Fruit fly (Drosophila melanogaster) whole organism, wandering third instar larva: ENCODE results near the gene CG14153.

ENCODE experiments used
- Abd-B ChIP-seq: fragments of >200 bp; optimal IDR thresholded peaks from 2 replicates; lab custom pipeline; 2017; ENCODE audit warnings: missing biosample characterization, missing genetic modification characterization
- CG32264 ChIP-seq: fragments of 200-800 bp; sonication (Bioruptor generic); optimal IDR thresholded peaks from 2 replicates; lab custom pipeline; 2016; ENCODE audit warnings: missing biosample characterization, missing genetic modification characterization
- CG9705 ChIP-seq: fragments of 200-800 bp; sonication (Bioruptor generic); optimal IDR thresholded peaks from 2 replicates; lab custom pipeline; 2018; ENCODE audit warnings: missing biosample characterization, mild to moderate bottlenecking, missing genetic modification characterization
- CrebA ChIP-seq: fragments of 200-800 bp; sonication (Bioruptor generic); optimal IDR thresholded peaks from 2 replicates; lab custom pipeline; 2016; ENCODE audit warnings: missing biosample characterization, mild to moderate bottlenecking, missing genetic modification characterization, borderline replicate concordance
- Dfd ChIP-seq: fragments of >200 bp; optimal IDR thresholded peaks from 2 replicates; lab custom pipeline; 2017; ENCODE audit warnings: missing biosample characterization, missing genetic modification characterization
- Dif ChIP-seq: fragments of 200-275, 200-300 bp; sonication (Bioruptor generic); optimal IDR thresholded peaks from 2 replicates; lab custom pipeline; 2018; ENCODE audit warnings: missing biosample characterization, missing genetic modification characterization; ENCODE audit not compliant: partially characterized antibody
- GATAd ChIP-seq: sonication (Bioruptor generic); optimal IDR thresholded peaks from 2 replicates; lab custom pipeline; 2016; ENCODE audit warnings: missing biosample characterization, missing genetic modification characterization
- HLH106 ChIP-seq: fragments of 200-800 bp; optimal IDR thresholded peaks from 3 replicates; lab custom pipeline; 2019; ENCODE audit warnings: missing biosample characterization, mild to moderate bottlenecking, missing genetic modification characterization, moderate library complexity
- Hnf4 ChIP-seq: fragments of 200-800 bp; sonication (Bioruptor generic); optimal IDR thresholded peaks from 2 replicates; lab custom pipeline; 2016; ENCODE audit warnings: missing biosample characterization, mild to moderate bottlenecking, missing genetic modification characterization
- Hr78 ChIP-seq: fragments of >200 bp; optimal IDR thresholded peaks from 2 replicates; lab custom pipeline; 2017; ENCODE audit warnings: missing biosample characterization, missing genetic modification characterization
- Hr83 ChIP-seq: fragments of 200-300 bp; sonication (Bioruptor generic); optimal IDR thresholded peaks from 2 replicates; lab custom pipeline; 2016; ENCODE audit warnings: missing biosample characterization, mild to moderate bottlenecking, missing genetic modification characterization, moderate library complexity; ENCODE audit not compliant: poor library complexity, severe bottlenecking
- Jra ChIP-seq: sonication (Bioruptor generic); optimal IDR thresholded peaks from 2 replicates; lab custom pipeline; 2016; ENCODE audit warnings: missing biosample characterization, missing genetic modification characterization
- Mio ChIP-seq: sonication (Bioruptor generic); optimal IDR thresholded peaks from 2 replicates; lab custom pipeline; 2016; ENCODE audit warnings: missing biosample characterization, missing genetic modification characterization
- Myc ChIP-seq: fragments of >200 bp; optimal IDR thresholded peaks from 2 replicates; lab custom pipeline; 2017
- N ChIP-seq: fragments of >200 bp; optimal IDR thresholded peaks from 2 replicates; lab custom pipeline; 2018; ENCODE audit warnings: missing biosample characterization, missing external identifiers, missing genetic modification characterization
- OdsH ChIP-seq: fragments of 200-800 bp; sonication (Bioruptor generic); optimal IDR thresholded peaks from 2 replicates; lab custom pipeline; 2016; ENCODE audit warnings: missing biosample characterization, mild to moderate bottlenecking, missing genetic modification characterization
- Rel ChIP-seq, 2 experiments: fragments of 200-800 bp; sonication (Bioruptor generic) in 1 of 2; optimal IDR thresholded peaks; 2 replicates in 1 of 2; 3 replicates in 1 of 2; lab custom pipeline; 2016 to 2019; ENCODE audit warnings: mild to moderate bottlenecking in 2 of 2, missing biosample characterization in 2 of 2, missing genetic modification characterization in 2 of 2, moderate library complexity in 1 of 2
- Sp1 ChIP-seq: fragments of 200-800 bp; sonication (Bioruptor generic); optimal IDR thresholded peaks from 3 replicates; lab custom pipeline; 2019; ENCODE audit warnings: missing biosample characterization, mild to moderate bottlenecking, missing genetic modification characterization, moderate library complexity
- Vsx2 ChIP-seq: fragments of 200-300, 225-300 bp; sonication (Bioruptor generic); optimal IDR thresholded peaks from 2 replicates; lab custom pipeline; 2018; ENCODE audit warnings: missing biosample characterization, missing genetic modification characterization; ENCODE audit not compliant: partially characterized antibody
- br ChIP-seq: fragments of 200-800 bp; sonication (Bioruptor generic); optimal IDR thresholded peaks from 2 replicates; lab custom pipeline; 2016; ENCODE audit warnings: missing biosample characterization, missing genetic modification characterization
- brk ChIP-seq: fragments of 200-800 bp; sonication (Bioruptor generic); optimal IDR thresholded peaks from 2 replicates; lab custom pipeline; 2016; ENCODE audit warnings: missing biosample characterization, mild to moderate bottlenecking, missing genetic modification characterization
- dl ChIP-seq, 2 experiments: fragments of 175-275, 200-275 bp in 1 of 2; fragments of 200-275 bp in 1 of 2; sonication (Bioruptor generic); optimal IDR thresholded peaks; lab custom pipeline; 2018; ENCODE audit warnings: mild to moderate bottlenecking in 2 of 2, missing biosample characterization in 2 of 2, missing genetic modification characterization in 2 of 2, moderate library complexity in 2 of 2; ENCODE audit not compliant: partially characterized antibody in 2 of 2, insufficient read depth in 1 of 2
- dmrt93B ChIP-seq: fragments of 200-800 bp; sonication (Bioruptor generic); optimal IDR thresholded peaks from 2 replicates; lab custom pipeline; 2018; ENCODE audit warnings: missing biosample characterization, mild to moderate bottlenecking, missing genetic modification characterization
- dsf ChIP-seq: sonication (Bioruptor generic); optimal IDR thresholded peaks from 2 replicates; lab custom pipeline; 2016; ENCODE audit warnings: missing biosample characterization, missing genetic modification characterization, borderline replicate concordance
- ey ChIP-seq: fragments of 200-800 bp; sonication (Bioruptor generic); optimal IDR thresholded peaks from 2 replicates; lab custom pipeline; 2016; ENCODE audit warnings: missing biosample characterization, missing genetic modification characterization
- foxo ChIP-seq, 2 experiments: fragments of 200-800 bp; sonication (Bioruptor generic); optimal IDR thresholded peaks; 2 replicates in 1 of 2; 3 replicates in 1 of 2; lab custom pipeline; 2016 to 2017; ENCODE audit warnings: missing biosample characterization in 2 of 2, missing genetic modification characterization in 2 of 2
- fru ChIP-seq: fragments of 200-800 bp; sonication (Bioruptor generic); optimal IDR thresholded peaks from 3 replicates; lab custom pipeline; 2016; ENCODE audit warnings: missing biosample characterization, mild to moderate bottlenecking, missing genetic modification characterization
- h ChIP-seq: fragments of 200-800 bp; sonication (Bioruptor generic); optimal IDR thresholded peaks from 3 replicates; lab custom pipeline; 2016; ENCODE audit warnings: missing biosample characterization, mild to moderate bottlenecking, missing genetic modification characterization
- jim ChIP-seq: fragments of 175-275, 200-325 bp; sonication (Bioruptor generic); optimal IDR thresholded peaks from 2 replicates; lab custom pipeline; 2016; ENCODE audit warnings: missing biosample characterization, mild to moderate bottlenecking, missing genetic modification characterization
- lola ChIP-seq: fragments of >200 bp; optimal IDR thresholded peaks from 2 replicates; lab custom pipeline; 2017; ENCODE audit warnings: missing biosample characterization, missing genetic modification characterization
- pan ChIP-seq: fragments of >200 bp; optimal IDR thresholded peaks from 2 replicates; lab custom pipeline; 2017
- psq ChIP-seq: fragments of 200-800 bp; sonication (Bioruptor generic); optimal IDR thresholded peaks from 3 replicates; lab custom pipeline; 2017; ENCODE audit warnings: missing biosample characterization, mild to moderate bottlenecking, missing genetic modification characterization, moderate library complexity
- rgr ChIP-seq: fragments of 200-800 bp; sonication (Bioruptor generic); optimal IDR thresholded peaks from 3 replicates; lab custom pipeline; 2016; ENCODE audit warnings: missing biosample characterization, mild to moderate bottlenecking, missing genetic modification characterization
- sage ChIP-seq: fragments of 200-800 bp; sonication (Bioruptor generic); optimal IDR thresholded peaks from 2 replicates; lab custom pipeline; 2016; ENCODE audit warnings: missing biosample characterization, mild to moderate bottlenecking, missing genetic modification characterization
- sv ChIP-seq: fragments of 200-800 bp; sonication (Bioruptor generic); optimal IDR thresholded peaks from 3 replicates; lab custom pipeline; 2016; ENCODE audit warnings: missing biosample characterization, missing genetic modification characterization
- tai ChIP-seq: sonication (Bioruptor generic); optimal IDR thresholded peaks from 2 replicates; lab custom pipeline; 2016; ENCODE audit warnings: missing biosample characterization, missing genetic modification characterization
- usp ChIP-seq: fragments of >200 bp; optimal IDR thresholded peaks from 2 replicates; lab custom pipeline; 2017; ENCODE audit warnings: missing biosample characterization, missing genetic modification characterization
- woc ChIP-seq: sonication (Bioruptor generic); optimal IDR thresholded peaks from 2 replicates; lab custom pipeline; 2016; ENCODE audit warnings: missing biosample characterization, mild to moderate bottlenecking, missing genetic modification characterization

The CG14153 gene

dm6 chr3L:10678545-10679067, 35.3 kb downstream of the CG14153 start (continued):
- TF ChIP-seq Vsx2 (GFP tag; lab: Kevin White, UChicago) (no peak), Sp1 (GFP tag; lab: Kevin White, UChicago) (peak; percentile 92), Mio (GFP tag; lab: Kevin White, UChicago) (peak; percentile 68), dl (GFP tag; optimal IDR thresholded peaks at IDR 0.05; lab: Kevin White, UChicago; ENCODE audit: insufficient read depth in 1 of 2, partially characterized antibody in 2 of 2) (no peak), rgr (peak; percentile 81), Abd-B (no peak), sage (GFP tag; lab: Kevin White, UChicago) (no peak), CrebA (GFP tag; lab: Kevin White, UChicago) (peak; percentile 51)

- peak; percentile 39 for TF ChIP-seq Hnf4
- TF ChIP-seq dsf (GFP tag; lab: Kevin White, UChicago) = no peak
- TF ChIP-seq N (GFP tag; lab: Kevin White, UChicago) = no peak
- TF ChIP-seq brk (GFP tag; lab: Kevin White, UChicago) = no peak
- TF ChIP-seq dmrt93B (GFP tag; lab: Kevin White, UChicago) = no peak
- no peak for TF ChIP-seq ey (GFP tag; lab: Kevin White, UChicago)
- TF ChIP-seq CG32264 (GFP tag; lab: Kevin White, UChicago) = no peak
- no peak for TF ChIP-seq GATAd
- peak; percentile 15 for TF ChIP-seq woc (GFP tag; lab: Kevin White, UChicago)
- TF ChIP-seq rgr = peak; percentile 51
- no peak for TF ChIP-seq usp (GFP tag; lab: Kevin White, UChicago)
- TF ChIP-seq Sp1 (GFP tag; lab: Kevin White, UChicago) = no peak
- TF ChIP-seq foxo (GFP tag; optimal IDR thresholded peaks at IDR 0.05; lab: Kevin White, UChicago) = peak in 1 of 2 experiments; percentile 27
- TF ChIP-seq fru (GFP tag; lab: Kevin White, UChicago) = no peak
- TF ChIP-seq sage (GFP tag; lab: Kevin White, UChicago) = no peak
- no peak for TF ChIP-seq dl (GFP tag; optimal IDR thresholded peaks at IDR 0.05; lab: Kevin White, UChicago; ENCODE audit: insufficient read depth in 1 of 2, partially characterized antibody in 2 of 2)
- TF ChIP-seq Dfd (GFP tag; lab: Kevin White, UChicago) = no peak
- TF ChIP-seq Rel (GFP tag; optimal IDR thresholded peaks at IDR 0.05; lab: Kevin White, UChicago) = no peak
- TF ChIP-seq Rel (tag; optimal IDR thresholded peaks at IDR 0.05; lab: Kevin White, UChicago) = no peak
- no peak for TF ChIP-seq Myc (lab: Kevin White, UChicago)
- TF ChIP-seq Abd-B = no peak
- no peak for TF ChIP-seq Jra
- TF ChIP-seq sv (GFP tag; lab: Kevin White, UChicago) = no peak
- no peak for TF ChIP-seq Hr78 (GFP tag; lab: Kevin White, UChicago)
- TF ChIP-seq psq (GFP tag; lab: Kevin White, UChicago) = no peak
- no peak for TF ChIP-seq Hr83 (GFP tag; lab: Kevin White, UChicago)
- TF ChIP-seq OdsH (GFP tag; lab: Kevin White, UChicago) = peak; percentile 47
- no peak for TF ChIP-seq tai (GFP tag; lab: Kevin White, UChicago)
- TF ChIP-seq HLH106 (tag; lab: Kevin White, UChicago) = no peak
- peak; percentile 17 for TF ChIP-seq h
- TF ChIP-seq Vsx2 (GFP tag; lab: Kevin White, UChicago) = no peak
- no peak for TF ChIP-seq CrebA (GFP tag; lab: Kevin White, UChicago)
- TF ChIP-seq jim (GFP tag; lab: Kevin White, UChicago) = no peak
- TF ChIP-seq Mio (GFP tag; lab: Kevin White, UChicago) = no peak
- TF ChIP-seq br = no peak
- TF ChIP-seq lola = no peak
- TF ChIP-seq CG9705 (GFP tag; lab: Kevin White, UChicago) = no peak
- no peak for TF ChIP-seq pan (lab: Kevin White, UChicago)
- no peak for TF ChIP-seq Dif
These were observed 36.4 kb downstream of the CG14153 start for dm6 chr3L:10679711-10680154.
